Worm (Caenorhabditis elegans): ENCODE results near the gene C18A3.7.

Gene C18A3.7

DNA sequence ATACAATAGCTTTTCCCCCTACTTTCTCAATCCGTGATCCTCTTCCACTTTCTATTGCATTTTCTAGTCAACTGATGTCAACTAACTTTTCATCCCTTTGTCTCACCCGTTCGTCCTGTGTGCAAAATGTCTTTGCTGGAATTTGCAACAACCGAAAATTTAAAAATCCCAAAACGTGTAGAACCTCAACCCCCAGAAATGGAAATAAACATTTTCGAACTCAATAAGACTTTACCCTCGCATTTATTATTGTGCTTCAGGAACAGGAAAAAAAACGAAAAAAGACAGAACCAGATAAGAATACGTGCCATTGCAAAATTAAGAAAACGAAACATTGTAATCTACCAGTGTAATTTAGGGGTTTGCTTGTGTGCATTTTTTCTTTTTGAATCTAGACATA is 18.1 kb downstream of the C18A3.7 start:
- TF ChIP-seq ceh-34 (tag; optimal IDR thresholded peaks at IDR 0.05), result no peak
- peak; percentile 80 for TF ChIP-seq ama-1 (optimal IDR thresholded peaks at IDR 0.05)

DNA sequence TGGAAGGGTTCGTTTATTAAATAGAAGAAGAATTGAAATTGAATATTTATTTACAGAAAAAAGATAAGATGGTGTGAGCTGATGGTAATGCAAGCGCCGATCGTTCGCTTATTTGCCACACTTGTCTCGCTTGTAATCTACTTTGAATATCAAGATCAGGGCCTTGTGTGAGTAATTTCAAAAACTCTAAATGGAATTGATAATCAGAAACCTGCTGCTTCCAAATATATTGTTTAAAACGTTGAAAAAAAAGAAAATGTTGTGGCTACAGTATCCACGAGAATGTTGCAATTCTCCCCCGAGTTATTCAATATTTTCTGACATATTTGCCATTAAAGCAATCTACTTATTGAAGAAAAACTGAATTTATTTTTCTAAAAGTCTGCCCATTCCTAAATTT is 19.4 kb downstream of the C18A3.7 start:
- TF ChIP-seq sox-4 (tag; optimal IDR thresholded peaks at IDR 0.05) (no peak), ceh-45 (GFP tag; IDR thresholded peaks at IDR 0.05) (no peak), tbx-2 (tag; optimal IDR thresholded peaks at IDR 0.05) (no peak), tbx-7 (tag; optimal IDR thresholded peaks at IDR 0.05) (no peak), hlh-30 (tag; optimal IDR thresholded peaks at IDR 0.05; ENCODE audit: insufficient read depth) (no peak), ref-2 (tag; optimal IDR thresholded peaks at IDR 0.05) (no peak), ceh-9 (tag; optimal IDR thresholded peaks at IDR 0.05) (no peak), ceh-31 (tag; optimal IDR thresholded peaks at IDR 0.05) (no peak), F13H6.1 (tag; optimal IDR thresholded peaks at IDR 0.05) (no peak), hlh-8 (tag; optimal IDR thresholded peaks at IDR 0.05) (no peak), dve-1 (tag; optimal IDR thresholded peaks at IDR 0.05) (no peak), ceh-48 (tag; optimal IDR thresholded peaks at IDR 0.05) (no peak)

DNA sequence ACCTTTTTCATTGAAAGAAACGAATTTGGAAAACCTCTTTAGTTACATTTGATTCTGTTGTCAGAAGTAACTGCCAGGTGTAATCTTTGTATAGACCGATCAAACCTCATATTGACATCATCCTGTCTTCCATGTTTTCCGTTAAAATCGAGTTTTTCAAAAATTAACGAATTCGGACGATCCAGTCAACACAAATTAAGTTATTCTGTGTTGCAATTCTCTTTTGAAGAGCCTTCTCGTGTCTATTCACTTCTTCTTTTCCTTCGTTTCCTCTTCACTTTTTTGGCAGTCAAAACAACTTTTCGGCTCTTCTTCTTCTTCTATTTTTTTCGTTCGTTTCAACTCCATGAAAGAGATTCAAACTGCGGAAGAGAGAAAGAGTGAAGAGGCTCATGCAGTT is 22.1 kb downstream of the C18A3.7 start:
- TF ChIP-seq unc-42 (tag; optimal IDR thresholded peaks at IDR 0.05) (peak; percentile 90), hlh-6 (tag; optimal IDR thresholded peaks at IDR 0.05) (no peak), C38D4.7 (GFP tag; optimal IDR thresholded peaks at IDR 0.05) (no peak), pag-3 (tag; optimal IDR thresholded peaks at IDR 0.05; ENCODE audit: borderline replicate concordance) (no peak), mec-3 (tag; optimal IDR thresholded peaks at IDR 0.05; ENCODE audit: borderline replicate concordance) (no peak), elt-2 (tag; optimal IDR thresholded peaks at IDR 0.05) (no peak), npax-4 (tag; optimal IDR thresholded peaks at IDR 0.05) (no peak)

DNA sequence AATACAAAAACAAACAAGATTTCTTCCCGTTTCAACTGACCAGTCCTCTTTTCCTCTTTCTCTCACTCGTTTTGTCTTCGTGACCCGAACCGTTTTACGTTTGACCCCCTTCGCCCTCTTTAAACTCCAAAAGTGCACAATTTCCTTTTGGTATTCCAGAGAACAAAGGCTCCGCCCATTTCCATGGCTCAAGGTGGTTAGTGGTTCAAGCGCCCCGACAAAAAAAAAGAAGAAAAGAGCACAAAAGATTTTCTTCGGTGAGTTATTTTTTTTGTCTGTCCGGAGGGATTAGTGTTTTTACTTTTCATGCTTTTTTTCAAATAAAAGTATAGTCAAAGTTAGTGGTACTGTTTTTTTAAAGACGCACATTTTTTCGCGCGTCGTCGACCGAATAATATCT is 22.7 kb downstream of the C18A3.7 start, which contains the start of gene osta-2:
Gene osta-2 (plus strand): TSS at position 160 of the 400 bp plus-strand sequence.
- no peak for TF ChIP-seq ref-2 (tag; optimal IDR thresholded peaks at IDR 0.05)
- TF ChIP-seq ama-1 (optimal IDR thresholded peaks at IDR 0.05), result no peak
- no peak for TF ChIP-seq unc-42 (tag; optimal IDR thresholded peaks at IDR 0.05)
- no peak for TF ChIP-seq ztf-16 (tag; optimal IDR thresholded peaks at IDR 0.05)
- TF ChIP-seq F13H6.1 (tag; optimal IDR thresholded peaks at IDR 0.05), result no peak
- TF ChIP-seq sdc-2 (tag; optimal IDR thresholded peaks at IDR 0.05), result no peak
- no peak for TF ChIP-seq elt-4 (tag; optimal IDR thresholded peaks at IDR 0.05)
- no peak for TF ChIP-seq ahr-1 (tag; optimal IDR thresholded peaks at IDR 0.05)
- TF ChIP-seq pax-1 (tag; optimal IDR thresholded peaks at IDR 0.05), result no peak
- TF ChIP-seq ceh-2 (tag; optimal IDR thresholded peaks at IDR 0.05), result no peak

DNA sequence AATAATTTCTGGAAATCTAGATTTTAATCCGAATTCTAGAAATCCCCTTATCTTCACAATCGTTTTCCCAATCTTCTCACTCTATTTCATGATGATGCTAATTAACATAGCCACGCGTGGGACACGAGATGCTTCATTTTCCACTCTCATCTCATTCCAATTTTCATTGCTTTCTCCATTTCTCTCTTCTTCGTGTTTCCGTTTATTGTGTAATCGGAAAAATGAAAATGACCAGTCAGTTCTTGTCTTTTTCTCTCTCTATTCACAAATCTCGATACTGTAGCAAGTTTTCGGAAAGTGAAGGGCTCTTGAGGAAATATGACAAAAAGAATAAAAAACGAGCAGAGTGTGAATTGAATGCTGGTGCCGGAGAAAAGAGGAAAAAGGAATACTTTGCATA is 25.8 kb downstream of the C18A3.7 start:
- TF ChIP-seq C08G9.2 (tag; optimal IDR thresholded peaks at IDR 0.05) (no peak), pat-9 (tag; optimal IDR thresholded peaks at IDR 0.05) (no peak), ceh-14 (tag; optimal IDR thresholded peaks at IDR 0.05) (no peak), fkh-6 (tag; optimal IDR thresholded peaks at IDR 0.05) (no peak), T23F11.4 (GFP tag; optimal IDR thresholded peaks at IDR 0.05) (no peak), K02D7.2 (tag; optimal IDR thresholded peaks at IDR 0.05) (no peak), pag-3 (tag; optimal IDR thresholded peaks at IDR 0.05; ENCODE audit: borderline replicate concordance) (no peak), tbx-2 (tag; optimal IDR thresholded peaks at IDR 0.05) (no peak), ttx-3 (tag; optimal IDR thresholded peaks at IDR 0.05) (no peak), F13H6.1 (tag; optimal IDR thresholded peaks at IDR 0.05) (no peak), ahr-1 (tag; optimal IDR thresholded peaks at IDR 0.05) (no peak), unc-42 (tag; optimal IDR thresholded peaks at IDR 0.05) (no peak)
